Fruit fly (Drosophila melanogaster) whole organism, embryonic: ENCODE measurements around the gene Ada1-1.

Source experiments
- Atf6 ChIP-seq: fragments of 200-800 bp; sonication (Bioruptor generic); IDR thresholded peaks from 2 replicates; pipeline ENCODE4 v1.3.6; 2022; ENCODE audit warnings: missing biosample characterization, missing genetic modification characterization
- Awh ChIP-seq: fragments of 200-800 bp; sonication (Bioruptor generic); IDR thresholded peaks from 2 replicates; pipeline ENCODE4, ENCODE4 v1.3.6; 2022; ENCODE audit warnings: missing biosample characterization, missing genetic modification characterization
- Bdp1 ChIP-seq: fragments of 200-800 bp; sonication (Bioruptor generic); optimal IDR thresholded peaks from 3 replicates; lab custom pipeline; 2016; ENCODE audit warnings: missing biosample characterization, missing genetic modification characterization
- Blimp-1 ChIP-seq: fragments of 200-800 bp; sonication (Bioruptor generic); optimal IDR thresholded peaks from 3 replicates; lab custom pipeline; 2018; ENCODE audit warnings: missing biosample characterization, missing genetic modification characterization, mild to moderate bottlenecking, moderate library complexity, missing genetic modification reagents
- CG10366 ChIP-seq: fragments of 200-800 bp; sonication (Bioruptor generic); IDR thresholded peaks from 2 replicates; pipeline ENCODE4 v1.3.6; 2022; ENCODE audit warnings: missing biosample characterization, missing genetic modification characterization
- CG10654 ChIP-seq: fragments of 200-800 bp; sonication (Bioruptor generic); optimal IDR thresholded peaks from 2 replicates; lab custom pipeline; 2016; ENCODE audit warnings: missing biosample characterization, missing genetic modification characterization
- CG11723 ChIP-seq: fragments of 200-800 bp; sonication (Bioruptor generic); optimal IDR thresholded peaks from 2 replicates; lab custom pipeline; 2017; ENCODE audit warnings: missing biosample characterization, mild to moderate bottlenecking, missing genetic modification characterization
- CG13296 ChIP-seq: fragments of 200-800 bp; sonication (Bioruptor generic); optimal IDR thresholded peaks from 3 replicates; lab custom pipeline; 2018; ENCODE audit warnings: missing biosample characterization, mild to moderate bottlenecking, missing genetic modification characterization
- CG1529 ChIP-seq: fragments of 200-800 bp; sonication (Bioruptor generic); optimal IDR thresholded peaks from 3 replicates; lab custom pipeline; 2018; ENCODE audit warnings: missing biosample characterization, missing genetic modification characterization
- CG15479 ChIP-seq: fragments of 200-800 bp; sonication (Bioruptor generic); optimal IDR thresholded peaks from 3 replicates; lab custom pipeline; 2019; ENCODE audit warnings: missing biosample characterization, mild to moderate bottlenecking, missing genetic modification characterization, moderate library complexity
- CG15601 ChIP-seq: fragments of 200-800 bp; sonication (Bioruptor generic); optimal IDR thresholded peaks from 3 replicates; lab custom pipeline; 2019; ENCODE audit warnings: missing biosample characterization, mild to moderate bottlenecking, missing genetic modification characterization, moderate library complexity
- CG1602 ChIP-seq: fragments of 200-800 bp; sonication (Bioruptor generic); optimal IDR thresholded peaks from 3 replicates; lab custom pipeline; 2016; ENCODE audit warnings: missing biosample characterization, missing genetic modification characterization
- CG1603 ChIP-seq: fragments of 200-800 bp; sonication (Bioruptor generic); optimal IDR thresholded peaks from 2 replicates; lab custom pipeline; 2019; ENCODE audit warnings: missing biosample characterization, mild to moderate bottlenecking, missing genetic modification characterization, moderate library complexity
- CG16863 ChIP-seq: fragments of 200-800 bp; sonication (Bioruptor generic); optimal IDR thresholded peaks from 3 replicates; lab custom pipeline; 2016; ENCODE audit warnings: missing biosample characterization, missing genetic modification characterization
- CG33213 ChIP-seq: fragments of 200-800 bp; sonication (Bioruptor generic); optimal IDR thresholded peaks from 3 replicates; lab custom pipeline; 2016; ENCODE audit warnings: missing biosample characterization, missing genetic modification characterization
- CG6272 ChIP-seq: fragments of 200-800 bp; sonication (Bioruptor generic); IDR thresholded peaks from 2 replicates; pipeline ENCODE4 v1.3.6; 2022; ENCODE audit warnings: missing biosample characterization, missing genetic modification characterization
- Chrac-16 ChIP-seq: fragments of 200-800 bp; sonication (Bioruptor generic); optimal IDR thresholded peaks from 3 replicates; lab custom pipeline; 2016; ENCODE audit warnings: missing biosample characterization, missing genetic modification characterization
- Dad ChIP-seq: fragments of 200-800 bp; sonication (Bioruptor generic); optimal IDR thresholded peaks from 3 replicates; lab custom pipeline; 2016; ENCODE audit warnings: missing biosample characterization, missing genetic modification characterization
- Dip2 ChIP-seq: fragments of 200-800 bp; sonication (Bioruptor generic); IDR thresholded peaks from 2 replicates; pipeline ENCODE4 v1.3.6; 2022; ENCODE audit warnings: missing biosample characterization, missing genetic modification characterization
- ERR ChIP-seq: fragments of 200-800 bp; sonication (Bioruptor generic); optimal IDR thresholded peaks from 2 replicates; lab custom pipeline; 2016; ENCODE audit warnings: missing biosample characterization, missing genetic modification characterization
- HLHmδ ChIP-seq: fragments of 200-800 bp; sonication (Bioruptor generic); optimal IDR thresholded peaks from 2 replicates; lab custom pipeline; 2018; ENCODE audit warnings: missing biosample characterization, mild to moderate bottlenecking, missing genetic modification characterization, moderate library complexity
- Hmr ChIP-seq: fragments of 200-800 bp; sonication (Bioruptor generic); optimal IDR thresholded peaks from 3 replicates; lab custom pipeline; 2017; ENCODE audit warnings: mild to moderate bottlenecking, missing biosample characterization, missing genetic modification reagents, missing genetic modification characterization
- Jarid2 ChIP-seq: fragments of 200-800 bp; sonication (Bioruptor generic); optimal IDR thresholded peaks from 3 replicates; lab custom pipeline; 2017; ENCODE audit warnings: mild to moderate bottlenecking, missing biosample characterization, missing genetic modification reagents, missing genetic modification characterization
- MESR4 ChIP-seq: fragments of 200-800 bp; sonication (Bioruptor generic); optimal IDR thresholded peaks from 2 replicates; lab custom pipeline; 2018; ENCODE audit warnings: missing biosample characterization, mild to moderate bottlenecking, missing genetic modification characterization, moderate library complexity
- Myb ChIP-seq: fragments of 200-800 bp; sonication (Bioruptor generic); optimal IDR thresholded peaks from 2 replicates; lab custom pipeline; 2016; ENCODE audit warnings: missing biosample characterization, missing genetic modification characterization
- Nf-YB ChIP-seq: fragments of 200-800 bp; sonication (Bioruptor generic); optimal IDR thresholded peaks from 3 replicates; lab custom pipeline; 2019; ENCODE audit warnings: missing biosample characterization, mild to moderate bottlenecking, missing genetic modification characterization, moderate library complexity
- Rfx ChIP-seq: fragments of 200-800 bp; sonication (Bioruptor generic); IDR thresholded peaks from 2 replicates; pipeline ENCODE4 v1.3.6; 2022; ENCODE audit warnings: missing biosample characterization, missing genetic modification characterization
- Taf1 ChIP-seq: fragments of 200-800 bp; sonication (Bioruptor generic); IDR thresholded peaks from 2 replicates; pipeline ENCODE4 v1.3.6; 2022; ENCODE audit warnings: missing biosample characterization, missing genetic modification characterization
- ac ChIP-seq: fragments of 200-800 bp; sonication (Bioruptor generic); optimal IDR thresholded peaks from 3 replicates; lab custom pipeline; 2017; ENCODE audit warnings: missing biosample characterization, mild to moderate bottlenecking, missing genetic modification characterization
- bowl ChIP-seq: fragments of 200-800 bp; sonication (Bioruptor generic); IDR thresholded peaks from 2 replicates; pipeline ENCODE4 v1.3.6; 2022; ENCODE audit warnings: missing biosample characterization, missing genetic modification characterization
- cad ChIP-seq: fragments of >200 bp; optimal IDR thresholded peaks from 2 replicates; lab custom pipeline; 2017; ENCODE audit warnings: missing biosample characterization, missing genetic modification characterization
- dan ChIP-seq: fragments of 200-800 bp; sonication (Bioruptor generic); IDR thresholded peaks from 2 replicates; pipeline ENCODE4 v1.3.6; 2022; ENCODE audit warnings: missing biosample characterization, missing genetic modification characterization
- dm ChIP-seq: fragments of 200-800 bp; sonication (Bioruptor generic); optimal IDR thresholded peaks from 3 replicates; lab custom pipeline; 2016; ENCODE audit warnings: missing biosample characterization, missing genetic modification characterization
- dmrt11E ChIP-seq: fragments of 200-800 bp; sonication (Bioruptor generic); optimal IDR thresholded peaks from 3 replicates; lab custom pipeline; 2018; ENCODE audit warnings: missing biosample characterization, mild to moderate bottlenecking, missing genetic modification characterization, moderate library complexity
- en ChIP-seq: fragments of 200-800 bp; sonication (Bioruptor generic); optimal IDR thresholded peaks from 2 replicates; lab custom pipeline; 2016; ENCODE audit warnings: missing biosample characterization, missing genetic modification characterization
- fd102C ChIP-seq: fragments of 200-800 bp; sonication (Bioruptor generic); optimal IDR thresholded peaks from 2 replicates; lab custom pipeline; 2018; ENCODE audit warnings: missing biosample characterization, mild to moderate bottlenecking, missing genetic modification characterization, moderate library complexity
- fd3F ChIP-seq: fragments of 200-800 bp; sonication (Bioruptor generic); optimal IDR thresholded peaks from 2 replicates; lab custom pipeline; 2018; ENCODE audit warnings: missing biosample characterization, mild to moderate bottlenecking, missing genetic modification characterization, moderate library complexity
- ftz-f1 ChIP-seq: fragments of 200-800 bp; sonication (Bioruptor generic); optimal IDR thresholded peaks from 2 replicates; lab custom pipeline; 2016; ENCODE audit warnings: missing biosample characterization, missing genetic modification characterization
- her ChIP-seq: fragments of 200-800 bp; sonication (Bioruptor generic); optimal IDR thresholded peaks from 2 replicates; lab custom pipeline; 2016; ENCODE audit warnings: missing biosample characterization, missing genetic modification characterization
- klu ChIP-seq: fragments of 200-800 bp; sonication (Bioruptor generic); IDR thresholded peaks from 2 replicates; pipeline ENCODE4 v1.3.6; 2022; ENCODE audit warnings: missing biosample characterization, missing genetic modification characterization
- lmd ChIP-seq: fragments of 200-800 bp; sonication (Bioruptor generic); IDR thresholded peaks from 2 replicates; pipeline ENCODE4 v1.3.6; 2022; ENCODE audit warnings: missing biosample characterization, missing genetic modification characterization
- nmo ChIP-seq: fragments of 200-800 bp; sonication (Bioruptor generic); optimal IDR thresholded peaks from 2 replicates; lab custom pipeline; 2018; ENCODE audit warnings: missing biosample characterization, mild to moderate bottlenecking, missing genetic modification characterization, moderate library complexity
- phol ChIP-seq: fragments of 200-800 bp; sonication (Bioruptor generic); optimal IDR thresholded peaks from 3 replicates; lab custom pipeline; 2018; ENCODE audit warnings: missing biosample characterization, mild to moderate bottlenecking, missing genetic modification characterization, moderate library complexity
- pita ChIP-seq: fragments of 200-800 bp; sonication (Bioruptor generic); optimal IDR thresholded peaks from 2 replicates; lab custom pipeline; 2017; ENCODE audit warnings: missing biosample characterization, mild to moderate bottlenecking, missing genetic modification characterization
- ranshi ChIP-seq: fragments of 200-800 bp; sonication (Bioruptor generic); IDR thresholded peaks from 2 replicates; pipeline ENCODE4 v1.3.6; 2022; ENCODE audit warnings: missing biosample characterization, missing genetic modification characterization
- sd ChIP-seq: fragments of 200-800 bp; sonication (Bioruptor generic); optimal IDR thresholded peaks from 3 replicates; lab custom pipeline; 2018; ENCODE audit warnings: missing biosample characterization, mild to moderate bottlenecking, missing genetic modification characterization, moderate library complexity
- sqz ChIP-seq: fragments of 200-800 bp; sonication (Bioruptor generic); optimal IDR thresholded peaks from 3 replicates; lab custom pipeline; 2018; ENCODE audit warnings: missing biosample characterization, mild to moderate bottlenecking, missing genetic modification characterization
- vfl ChIP-seq: fragments of 200-800 bp; sonication (Bioruptor generic); optimal IDR thresholded peaks from 2 replicates; lab custom pipeline; 2016; ENCODE audit warnings: missing biosample characterization, missing genetic modification characterization
- vnd ChIP-seq: fragments of 200-800 bp; sonication (Bioruptor generic); IDR thresholded peaks from 3 replicates; pipeline ENCODE4 v1.3.6; 2022; ENCODE audit warnings: missing biosample characterization, missing genetic modification characterization; ENCODE audit not compliant: partially characterized antibody
- zen2 ChIP-seq: fragments of 200-800 bp; sonication (Bioruptor generic); IDR thresholded peaks from 3 replicates; pipeline ENCODE4 v1.3.6; 2022; ENCODE audit warnings: missing biosample characterization, missing genetic modification characterization; ENCODE audit not compliant: partially characterized antibody
- zfh1 ChIP-seq: fragments of 200-800 bp; sonication (Bioruptor generic); IDR thresholded peaks from 3 replicates; pipeline ENCODE4 v1.3.6; 2022; ENCODE audit warnings: missing biosample characterization, missing genetic modification characterization
- zfh2 ChIP-seq: fragments of 200-800 bp; sonication (Bioruptor generic); optimal IDR thresholded peaks from 2 replicates; lab custom pipeline; 2016; ENCODE audit warnings: missing biosample characterization, missing genetic modification characterization

Ada1-1 gene

dm6 chr2L:12007331-12007791, 10.8 kb downstream of the Ada1-1 start (continued):
- no peak for TF ChIP-seq Atf6 (GFP tag; lab: Robert Waterston, UW)
- TF ChIP-seq Taf1 (GFP tag; lab: Robert Waterston, UW) = no peak
- no peak for TF ChIP-seq CG16863 (GFP tag; lab: Kevin White, UChicago)
- peak; percentile 98 for TF ChIP-seq ftz-f1 (GFP tag; lab: Kevin White, UChicago)
- peak; percentile 77 for TF ChIP-seq her (GFP tag; lab: Kevin White, UChicago)
- TF ChIP-seq Myb (GFP tag; lab: Kevin White, UChicago) = peak; percentile 89
- peak; percentile 94 for TF ChIP-seq Hmr (GFP tag; lab: Kevin White, UChicago)
- no peak for TF ChIP-seq fd3F
- TF ChIP-seq lmd (GFP tag; lab: Robert Waterston, UW) = no peak
- no peak for TF ChIP-seq zfh2 (GFP tag; lab: Kevin White, UChicago)
- TF ChIP-seq ranshi (GFP tag; lab: Robert Waterston, UW) = no peak
- peak; percentile 50 for TF ChIP-seq Jarid2 (GFP tag; lab: Kevin White, UChicago)
- peak; percentile 93 for TF ChIP-seq CG15601
- TF ChIP-seq nmo (GFP tag; lab: Kevin White, UChicago) = peak; percentile 81
- peak; percentile 14 for TF ChIP-seq Bdp1 (GFP tag; lab: Kevin White, UChicago)
- TF ChIP-seq dmrt11E (tag; lab: Kevin White, UChicago) = peak; percentile 21
- TF ChIP-seq pita (GFP tag; lab: Kevin White, UChicago) = no peak
- TF ChIP-seq zfh1 (GFP tag; lab: Robert Waterston, UW) = no peak
- no peak for TF ChIP-seq bowl
- no peak for TF ChIP-seq Awh (GFP tag; lab: Robert Waterston, UW)
- TF ChIP-seq HLHmδ = peak; percentile 96
- peak; percentile 65 for TF ChIP-seq CG1603 (tag; lab: Kevin White, UChicago)
- peak; percentile 100 for TF ChIP-seq CG15479 (GFP tag; lab: Kevin White, UChicago)
- no peak for TF ChIP-seq vnd (GFP tag; lab: Robert Waterston, UW)
- no peak for TF ChIP-seq CG1602 (GFP tag; lab: Kevin White, UChicago)
- peak; percentile 23 for TF ChIP-seq vfl
- peak; percentile 91 for TF ChIP-seq CG33213 (GFP tag; lab: Kevin White, UChicago)
- no peak for TF ChIP-seq Rfx (GFP tag; lab: Robert Waterston, UW)
- TF ChIP-seq CG10366 = no peak
- peak; percentile 10 for TF ChIP-seq en
- peak; percentile 94 for TF ChIP-seq Nf-YB (GFP tag; lab: Kevin White, UChicago)
- TF ChIP-seq fd102C (GFP tag; lab: Kevin White, UChicago) = peak; percentile 50
- peak; percentile 8 for TF ChIP-seq CG11723 (GFP tag; lab: Kevin White, UChicago)
- no peak for TF ChIP-seq cad (GFP tag; lab: Kevin White, UChicago)
- peak; percentile 96 for TF ChIP-seq sqz
- peak; percentile 100 for TF ChIP-seq sd (tag; lab: Kevin White, UChicago)
- TF ChIP-seq CG10654 (GFP tag; lab: Kevin White, UChicago) = no peak
- TF ChIP-seq phol (tag; lab: Kevin White, UChicago) = peak; percentile 26
- peak; percentile 51 for TF ChIP-seq Dad (GFP tag; lab: Kevin White, UChicago)
- TF ChIP-seq MESR4 (GFP tag; lab: Kevin White, UChicago) = peak; percentile 32
- TF ChIP-seq ac (GFP tag; lab: Kevin White, UChicago) = peak; percentile 81
- peak; percentile 45 for TF ChIP-seq Blimp-1 (GFP tag; lab: Kevin White, UChicago)
- peak; percentile 50 for TF ChIP-seq CG1529
- no peak for TF ChIP-seq dan
- peak; percentile 46 for TF ChIP-seq dm (GFP tag; lab: Kevin White, UChicago)
- peak; percentile 60 for TF ChIP-seq CG13296 (GFP tag; lab: Kevin White, UChicago)
- peak; percentile 66 for TF ChIP-seq ERR
- TF ChIP-seq Chrac-16 (GFP tag; lab: Kevin White, UChicago) = no peak
- no peak for TF ChIP-seq Dip2 (GFP tag; lab: Robert Waterston, UW)
- TF ChIP-seq klu (GFP tag; lab: Robert Waterston, UW) = no peak
- peak; percentile 57; the same call in 1 of the 2 replicates for TF ChIP-seq CG6272 (GFP tag; lab: Robert Waterston, UW)
- no peak for TF ChIP-seq zen2 (GFP tag; lab: Robert Waterston, UW)
